Fruit fly (Drosophila melanogaster) whole organism, wandering third instar larva: Measurements from ENCODE around the gene Cluap1.

ENCODE experiments used
- CG32264 ChIP-seq: fragments of 200-800 bp; sonication (Bioruptor generic); optimal IDR thresholded peaks from 2 replicates; lab custom pipeline; 2016; ENCODE audit warnings: missing biosample characterization, missing genetic modification characterization
- CrebA ChIP-seq: fragments of 200-800 bp; sonication (Bioruptor generic); optimal IDR thresholded peaks from 2 replicates; lab custom pipeline; 2016; ENCODE audit warnings: missing biosample characterization, mild to moderate bottlenecking, missing genetic modification characterization, borderline replicate concordance
- Dif ChIP-seq: fragments of 200-275, 200-300 bp; sonication (Bioruptor generic); optimal IDR thresholded peaks from 2 replicates; lab custom pipeline; 2018; ENCODE audit warnings: missing biosample characterization, missing genetic modification characterization; ENCODE audit not compliant: partially characterized antibody
- HLH106 ChIP-seq: fragments of 200-800 bp; optimal IDR thresholded peaks from 3 replicates; lab custom pipeline; 2019; ENCODE audit warnings: missing biosample characterization, mild to moderate bottlenecking, missing genetic modification characterization, moderate library complexity
- Hr78 ChIP-seq: fragments of >200 bp; optimal IDR thresholded peaks from 2 replicates; lab custom pipeline; 2017; ENCODE audit warnings: missing biosample characterization, missing genetic modification characterization
- N ChIP-seq: fragments of >200 bp; optimal IDR thresholded peaks from 2 replicates; lab custom pipeline; 2018; ENCODE audit warnings: missing biosample characterization, missing external identifiers, missing genetic modification characterization
- Rel ChIP-seq, 2 experiments: fragments of 200-800 bp; sonication (Bioruptor generic) in 1 of 2; optimal IDR thresholded peaks; 2 replicates in 1 of 2; 3 replicates in 1 of 2; lab custom pipeline; 2016 to 2019; ENCODE audit warnings: mild to moderate bottlenecking in 2 of 2, missing biosample characterization in 2 of 2, missing genetic modification characterization in 2 of 2, moderate library complexity in 1 of 2
- brk ChIP-seq: fragments of 200-800 bp; sonication (Bioruptor generic); optimal IDR thresholded peaks from 2 replicates; lab custom pipeline; 2016; ENCODE audit warnings: missing biosample characterization, mild to moderate bottlenecking, missing genetic modification characterization
- psq ChIP-seq: fragments of 200-800 bp; sonication (Bioruptor generic); optimal IDR thresholded peaks from 3 replicates; lab custom pipeline; 2017; ENCODE audit warnings: missing biosample characterization, mild to moderate bottlenecking, missing genetic modification characterization, moderate library complexity
- usp ChIP-seq: fragments of >200 bp; optimal IDR thresholded peaks from 2 replicates; lab custom pipeline; 2017; ENCODE audit warnings: missing biosample characterization, missing genetic modification characterization

dm6 chrX:22574362-22574761 is 30.2 kb upstream of the Cluap1 start:
- TF ChIP-seq Hr78 (GFP tag; lab: Kevin White, UChicago) (no peak), HLH106 (tag; lab: Kevin White, UChicago) (no peak), brk (GFP tag; lab: Kevin White, UChicago) (no peak), psq (GFP tag; lab: Kevin White, UChicago) (no peak), CrebA (GFP tag; lab: Kevin White, UChicago) (no peak), Rel (GFP tag; optimal IDR thresholded peaks at IDR 0.05; lab: Kevin White, UChicago) (no peak), Rel (tag; optimal IDR thresholded peaks at IDR 0.05; lab: Kevin White, UChicago) (no peak), CG32264 (no peak), usp (GFP tag; lab: Kevin White, UChicago) (no peak), N (no peak), Dif (GFP tag; lab: Kevin White, UChicago) (no peak)
